Worm (Caenorhabditis elegans): ENCODE measurements around the gene cdh-4.

- TF ChIP-seq unc-39 (tag; optimal IDR thresholded peaks at IDR 0.05) = no peak
- no peak for TF ChIP-seq nhr-237 (tag; optimal IDR thresholded peaks at IDR 0.05)
- TF ChIP-seq ceh-16 (tag; optimal IDR thresholded peaks at IDR 0.05) = no peak
- TF ChIP-seq nhr-12 (tag; optimal IDR thresholded peaks at IDR 0.05) = no peak
- no peak for TF ChIP-seq ztf-4 (tag; optimal IDR thresholded peaks at IDR 0.05)
- TF ChIP-seq aly-2 (tag; optimal IDR thresholded peaks at IDR 0.05) = no peak
- TF ChIP-seq sem-4 (tag; optimal IDR thresholded peaks at IDR 0.05) = no peak
- no peak for TF ChIP-seq zag-1 (tag; optimal IDR thresholded peaks at IDR 0.05)
- TF ChIP-seq elt-1 (tag; optimal IDR thresholded peaks at IDR 0.05) = no peak
- no peak for TF ChIP-seq ceh-82 (tag; optimal IDR thresholded peaks at IDR 0.05)
- no peak for TF ChIP-seq nhr-77 (tag; optimal IDR thresholded peaks at IDR 0.05)
- no peak for TF ChIP-seq ZK546.5 (tag; optimal IDR thresholded peaks at IDR 0.05)
- no peak for TF ChIP-seq unc-62 (GFP tag; optimal IDR thresholded peaks at IDR 0.05)
- TF ChIP-seq skn-1 (tag; optimal IDR thresholded peaks at IDR 0.05) = no peak
Observed at ce11 chrIII:4513926-4514325, 6.2 kb upstream of the cdh-4 start.
